Worm (Caenorhabditis elegans) whole organism, L4/young adult: ENCODE results near the gene C39B5.6.

Experiments
- W03F9.2 ChIP-seq: fragments of 150-350 bp; optimal IDR thresholded peaks from 2 replicates; lab custom pipeline; 2014; ENCODE audit warnings: missing biosample characterization, missing genetic modification characterization
- him-1 ChIP-seq: sonication (generic microtip); optimal IDR thresholded peaks from 2 replicates; lab custom pipeline; 2016; ENCODE audit warnings: missing genotype, missing genetic modification reagents, missing genetic modification characterization, missing compliant biosample characterization

DNA sequence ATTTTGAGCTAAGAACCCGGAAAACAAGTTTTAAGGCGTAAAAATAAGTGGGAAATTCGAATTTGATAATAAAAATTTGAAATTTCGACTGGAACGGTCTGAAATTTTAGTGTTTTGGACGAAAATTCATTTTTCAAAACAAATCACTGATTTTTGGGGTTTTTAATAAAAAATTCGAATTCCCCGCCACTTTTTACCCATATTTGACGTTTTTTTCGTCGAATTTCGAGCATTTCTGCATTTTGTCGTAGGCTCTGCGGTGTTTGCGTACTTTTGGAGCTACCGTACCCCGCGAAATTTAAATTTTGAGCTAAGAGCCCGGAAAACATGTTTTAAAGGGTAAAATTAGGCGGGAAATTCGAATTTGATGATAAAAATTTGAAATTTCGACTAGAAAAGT is 47.3 kb upstream of the C39B5.6 start:
- no peak for TF ChIP-seq him-1 (tag; lab: Kevin White, UChicago)
- TF ChIP-seq W03F9.2 (tag; lab: Kevin White, UChicago): no peak
